Worm (Caenorhabditis elegans) whole organism, L2 larva: ENCODE measurements around the gene T05C12.1.

Source experiments
- C34F6.9 ChIP-seq: fragments of 150-350 bp; optimal IDR thresholded peaks from 2 replicates; lab custom pipeline; 2014; ENCODE audit warnings: missing biosample characterization, missing genetic modification characterization
- F13H6.1 ChIP-seq: sonication (generic microtip); optimal IDR thresholded peaks from 2 replicates; lab custom pipeline; 2016; ENCODE audit warnings: missing genetic modification characterization, missing compliant biosample characterization
- R02D3.7 ChIP-seq: fragments of 150-350 bp; optimal IDR thresholded peaks from 2 replicates; lab custom pipeline; 2014; ENCODE audit warnings: missing biosample characterization, missing genetic modification characterization
- ZK546.5 ChIP-seq: sonication (generic microtip); optimal IDR thresholded peaks from 2 replicates; lab custom pipeline; 2017; ENCODE audit warnings: missing biosample characterization, missing genetic modification characterization
- alr-1 ChIP-seq: fragments of 150-350 bp; optimal IDR thresholded peaks from 2 replicates; lab custom pipeline; 2014; ENCODE audit warnings: missing biosample characterization, missing genetic modification characterization
- aly-2 ChIP-seq: fragments of 150-350 bp; optimal IDR thresholded peaks from 2 replicates; lab custom pipeline; 2014; ENCODE audit warnings: missing biosample characterization, missing genetic modification characterization
- ama-1 ChIP-seq: fragments of 150-350 bp; optimal IDR thresholded peaks from 2 replicates; lab custom pipeline; 2018; ENCODE audit warnings: inconsistent platforms
- blmp-1 ChIP-seq: sonication (generic microtip); optimal IDR thresholded peaks from 2 replicates; lab custom pipeline; 2017; ENCODE audit warnings: missing genetic modification characterization, mild to moderate bottlenecking, missing compliant biosample characterization, antibody characterized with exemption, moderate library complexity; ENCODE audit not compliant: insufficient read depth
- crh-2 ChIP-seq: sonication (generic microtip); optimal IDR thresholded peaks from 2 replicates; lab custom pipeline; 2017; ENCODE audit warnings: missing biosample characterization, missing genetic modification characterization
- dmd-4 ChIP-seq: sonication (generic microtip); optimal IDR thresholded peaks from 2 replicates; lab custom pipeline; 2017; ENCODE audit warnings: missing biosample characterization, missing genetic modification characterization
- egl-27 ChIP-seq: sonication (generic microtip); optimal IDR thresholded peaks from 3 replicates; lab custom pipeline; 2017; ENCODE audit warnings: missing biosample characterization, missing genetic modification reagents, missing genetic modification characterization
- elt-1 ChIP-seq: fragments of 150-350 bp; optimal IDR thresholded peaks from 2 replicates; lab custom pipeline; 2014; ENCODE audit warnings: missing biosample characterization, missing genetic modification characterization
- elt-3 ChIP-seq: sonication (generic microtip); optimal IDR thresholded peaks from 2 replicates; lab custom pipeline; 2017; ENCODE audit warnings: missing biosample characterization, missing genetic modification characterization
- fos-1 ChIP-seq: fragments of 150-350 bp; optimal IDR thresholded peaks from 2 replicates; lab custom pipeline; 2014; ENCODE audit warnings: missing biosample characterization, missing genetic modification characterization
- gmeb-1 ChIP-seq: fragments of 150-350 bp; optimal IDR thresholded peaks from 2 replicates; lab custom pipeline; 2014; ENCODE audit warnings: missing biosample characterization, missing genetic modification characterization
- lin-11 ChIP-seq: fragments of 150-350 bp; sonication (generic microtip); optimal IDR thresholded peaks from 2 replicates; lab custom pipeline; 2014; ENCODE audit warnings: missing biosample characterization, missing genetic modification characterization, inconsistent platforms, mixed read lengths
- lin-13 ChIP-seq: fragments of 150-350 bp; optimal IDR thresholded peaks from 2 replicates; lab custom pipeline; 2014; ENCODE audit warnings: missing biosample characterization, missing genetic modification reagents, missing genetic modification characterization
- lin-39 ChIP-seq: fragments of 150-350 bp; optimal IDR thresholded peaks from 2 replicates; lab custom pipeline; 2014; ENCODE audit warnings: missing biosample characterization, missing genetic modification reagents, missing genetic modification characterization
- lsy-2 ChIP-seq, 2 experiments: fragments of 150-350 bp in 1 of 2; sonication (generic microtip) in 1 of 2; optimal IDR thresholded peaks; 2 replicates each; lab custom pipeline; 2014 to 2017; ENCODE audit warnings: missing biosample characterization in 2 of 2, missing genetic modification characterization in 2 of 2
- mab-5 ChIP-seq: fragments of 150-350 bp; optimal IDR thresholded peaks from 2 replicates; lab custom pipeline; 2014; ENCODE audit warnings: missing biosample characterization, missing genetic modification characterization
- mbf-1 ChIP-seq: sonication (generic microtip); optimal IDR thresholded peaks from 2 replicates; lab custom pipeline; 2017; ENCODE audit warnings: missing biosample characterization, missing genetic modification characterization
- mdl-1 ChIP-seq, 2 experiments: fragments of 150-350 bp in 1 of 2; sonication (generic microtip) in 1 of 2; optimal IDR thresholded peaks; 2 replicates each; lab custom pipeline; 2017; ENCODE audit warnings: missing biosample characterization in 2 of 2, missing genetic modification characterization in 2 of 2
- nhr-10 ChIP-seq: sonication (generic microtip); optimal IDR thresholded peaks from 2 replicates; lab custom pipeline; 2017; ENCODE audit warnings: missing biosample characterization, missing genetic modification characterization
- nhr-12 ChIP-seq: fragments of 150-350 bp; optimal IDR thresholded peaks from 2 replicates; lab custom pipeline; 2014; ENCODE audit warnings: missing biosample characterization, missing genetic modification characterization
- nhr-129 ChIP-seq: fragments of 150-350 bp; optimal IDR thresholded peaks from 2 replicates; lab custom pipeline; 2014; ENCODE audit warnings: missing biosample characterization, missing genetic modification characterization
- nhr-21 ChIP-seq: fragments of 150-350 bp; optimal IDR thresholded peaks from 2 replicates; lab custom pipeline; 2014; ENCODE audit warnings: missing biosample characterization, missing genetic modification characterization
- nhr-23 ChIP-seq: fragments of 150-350 bp; optimal IDR thresholded peaks from 2 replicates; lab custom pipeline; 2014; ENCODE audit warnings: missing biosample characterization, missing genetic modification reagents, missing genetic modification characterization
- nhr-25 ChIP-seq: fragments of 150-350 bp; sonication (generic microtip); optimal IDR thresholded peaks from 3 replicates; lab custom pipeline; 2014; ENCODE audit warnings: missing biosample characterization, missing genetic modification characterization
- nhr-6 ChIP-seq: fragments of 150-350 bp; optimal IDR thresholded peaks from 2 replicates; lab custom pipeline; 2014; ENCODE audit warnings: missing biosample characterization, missing genetic modification characterization
- nhr-77 ChIP-seq: fragments of 150-350 bp; optimal IDR thresholded peaks from 2 replicates; lab custom pipeline; 2014; ENCODE audit warnings: missing biosample characterization, missing genetic modification characterization
- peb-1 ChIP-seq: fragments of 150-350 bp; optimal IDR thresholded peaks from 2 replicates; lab custom pipeline; 2014; ENCODE audit warnings: missing biosample characterization, missing genetic modification characterization
- sem-4 ChIP-seq: fragments of 150-350 bp; optimal IDR thresholded peaks from 2 replicates; lab custom pipeline; 2014; ENCODE audit warnings: missing biosample characterization, missing genetic modification reagents, missing genetic modification characterization
- skn-1 ChIP-seq: sonication (generic microtip); optimal IDR thresholded peaks from 2 replicates; lab custom pipeline; 2017; ENCODE audit warnings: missing biosample characterization, missing genetic modification characterization
- sma-3 ChIP-seq: sonication (generic microtip); optimal IDR thresholded peaks from 2 replicates; lab custom pipeline; 2016; ENCODE audit warnings: missing genetic modification reagents, missing genetic modification characterization, missing compliant biosample characterization
- sma-9 ChIP-seq, 2 experiments: fragments of 150-350 bp in 1 of 2; sonication (generic microtip) in 1 of 2; optimal IDR thresholded peaks; 2 replicates each; lab custom pipeline; 2014 to 2016; ENCODE audit warnings: missing genetic modification characterization in 2 of 2, mild to moderate bottlenecking in 1 of 2, missing biosample characterization in 1 of 2, missing compliant biosample characterization in 1 of 2, missing genetic modification reagents in 1 of 2, moderate library complexity in 1 of 2
- snpc-4 ChIP-seq: fragments of 150-350 bp; optimal IDR thresholded peaks from 2 replicates; lab custom pipeline; 2014; ENCODE audit warnings: missing biosample characterization, missing genetic modification characterization
- unc-39 ChIP-seq: fragments of 150-350 bp; optimal IDR thresholded peaks from 2 replicates; lab custom pipeline; 2014; ENCODE audit warnings: missing biosample characterization, missing genetic modification characterization
- unc-55 ChIP-seq: fragments of 150-350 bp; sonication (generic microtip); optimal IDR thresholded peaks from 3 replicates; lab custom pipeline; 2014; ENCODE audit warnings: missing biosample characterization, missing genetic modification reagents, missing genetic modification characterization
- unc-62 ChIP-seq: fragments of 150-350 bp; optimal IDR thresholded peaks from 2 replicates; lab custom pipeline; 2014; ENCODE audit warnings: missing biosample characterization, missing genetic modification reagents, missing genetic modification characterization
- zag-1 ChIP-seq: fragments of 150-350 bp; optimal IDR thresholded peaks from 2 replicates; lab custom pipeline; 2014; ENCODE audit warnings: missing biosample characterization, missing genetic modification characterization

The T05C12.1 gene

ce11 chrII:8216922-8217321, 43.4 kb downstream of the T05C12.1 start, which contains the start of gene ifg-1:
Gene ifg-1 (plus strand): TSS chrII:8217222.
- TF ChIP-seq elt-1 (tag; lab: Kevin White, UChicago) (no peak), nhr-77 (tag; lab: Kevin White, UChicago) (no peak), nhr-25 (no peak), skn-1 (tag; lab: Kevin White, UChicago) (no peak), elt-3 (tag; lab: Kevin White, UChicago) (no peak), mdl-1 (tag; optimal IDR thresholded peaks at IDR 0.05; lab: Kevin White, UChicago) (no peak), egl-27 (no peak), lin-11 (tag; lab: Kevin White, UChicago) (no peak), alr-1 (no peak), nhr-23 (no peak), nhr-12 (no peak), crh-2 (tag; lab: Kevin White, UChicago) (no peak), mab-5 (tag; lab: Kevin White, UChicago) (no peak), ZK546.5 (no peak), lsy-2 (tag; optimal IDR thresholded peaks at IDR 0.05; lab: Kevin White, UChicago) (no peak), lin-13 (GFP tag; lab: Kevin White, UChicago) (no peak), unc-62 (GFP tag; lab: Kevin White, UChicago) (no peak), nhr-129 (tag; lab: Kevin White, UChicago) (no peak), nhr-6 (no peak), blmp-1 (tag; lab: Kevin White, UChicago) (no peak)

DNA sequence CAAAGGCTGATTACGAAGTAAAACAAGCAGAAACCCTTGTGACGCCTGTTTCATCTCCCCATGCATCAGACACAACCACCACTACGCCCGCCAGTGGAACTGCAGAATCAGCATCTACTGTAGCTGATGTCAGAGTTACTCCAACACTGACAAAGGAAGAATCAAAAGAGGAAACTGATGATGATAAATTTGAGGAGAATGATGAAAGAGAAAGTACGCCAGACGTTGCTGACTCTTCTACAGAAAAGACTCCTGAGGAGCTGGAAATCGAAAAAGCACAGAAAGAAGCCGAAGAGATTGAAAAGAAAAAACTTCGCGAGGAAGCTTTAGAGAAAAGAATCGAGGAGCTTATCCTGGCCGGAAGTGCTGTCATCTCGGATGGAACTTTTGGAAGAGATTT, 44.8 kb downstream of the T05C12.1 start:
- no peak for TF ChIP-seq mbf-1 (tag; lab: Kevin White, UChicago)
- no peak for TF ChIP-seq alr-1
- TF ChIP-seq snpc-4 (tag; lab: Kevin White, UChicago) = no peak
- TF ChIP-seq sma-9 (GFP tag; optimal IDR thresholded peaks at IDR 0.05; lab: Kevin White, UChicago) = no peak
- TF ChIP-seq sma-9 (tag; optimal IDR thresholded peaks at IDR 0.05; lab: Kevin White, UChicago) = no peak
- no peak for TF ChIP-seq nhr-77 (tag; lab: Kevin White, UChicago)
- no peak for TF ChIP-seq zag-1 (tag; lab: Kevin White, UChicago)
- TF ChIP-seq dmd-4 (tag; lab: Kevin White, UChicago) = no peak
- TF ChIP-seq elt-1 (tag; lab: Kevin White, UChicago) = no peak
- TF ChIP-seq unc-39 (tag; lab: Kevin White, UChicago) = no peak
- no peak for TF ChIP-seq gmeb-1
- TF ChIP-seq blmp-1 (tag; lab: Kevin White, UChicago) = no peak
- no peak for TF ChIP-seq nhr-10
- no peak for TF ChIP-seq C34F6.9
- TF ChIP-seq aly-2 (tag; lab: Kevin White, UChicago) = no peak

ce11 chrII:8220267-8220666, 46.8 kb downstream of the T05C12.1 start:
- TF ChIP-seq R02D3.7 (no peak), unc-55 (GFP tag; lab: Kevin White, UChicago) (no peak), nhr-6 (no peak), ama-1 (lab: Kevin White, UChicago) (no peak)
- TF ChIP-seq, all 48 proteins: peak for 0

- TF ChIP-seq C34F6.9 (peak; percentile 46), elt-3 (tag; lab: Kevin White, UChicago) (no peak), mdl-1 (tag; optimal IDR thresholded peaks at IDR 0.05; lab: Kevin White, UChicago) (peak in 1 of 2 experiments; percentile 29), lin-39 (tag; lab: Kevin White, UChicago) (no peak), nhr-77 (tag; lab: Kevin White, UChicago) (no peak), peb-1 (tag; lab: Kevin White, UChicago) (no peak), lsy-2 (tag; optimal IDR thresholded peaks at IDR 0.05; lab: Kevin White, UChicago) (peak in 1 of 2 experiments; percentile 32), unc-55 (GFP tag; lab: Kevin White, UChicago) (peak; percentile 28), unc-39 (tag; lab: Kevin White, UChicago) (no peak), nhr-25 (peak; percentile 86), sem-4 (tag; lab: Kevin White, UChicago) (peak; percentile 61), sma-3 (peak; percentile 9), nhr-21 (tag; lab: Kevin White, UChicago) (peak; percentile 43), blmp-1 (tag; lab: Kevin White, UChicago) (peak; percentile 10), F13H6.1 (no peak), nhr-129 (tag; lab: Kevin White, UChicago) (peak; percentile 68), fos-1 (tag; lab: Kevin White, UChicago) (peak; percentile 35)
These were observed 49.0 kb downstream of the T05C12.1 start, which contains the start of gene dab-1 for ce11 chrII:8222309-8223065. Gene dab-1 (plus strand): TSS chrII:8222386.
